Worm (Caenorhabditis elegans): Measurements from ENCODE around the gene K05G3.2.

DNA sequence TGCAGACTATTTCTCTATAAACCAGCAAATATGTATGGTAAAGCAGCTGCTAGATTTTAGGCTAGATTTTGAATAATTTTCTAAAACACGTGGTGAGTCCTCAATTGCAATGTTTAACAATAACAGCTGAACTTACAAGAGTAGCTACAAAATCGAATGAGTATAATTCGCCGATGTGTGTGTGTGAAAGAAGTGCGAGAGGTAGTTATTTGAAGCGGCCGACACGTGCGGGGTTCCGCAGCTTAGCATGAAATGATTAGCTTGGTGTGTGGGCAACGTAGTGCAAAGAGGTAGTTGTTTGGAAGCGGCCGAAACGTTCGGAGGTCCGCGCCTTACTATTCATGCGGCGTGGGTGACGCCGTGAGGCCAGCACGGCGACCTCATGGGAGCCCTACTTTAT lies 25.9 kb upstream of the K05G3.2 start:
- TF ChIP-seq Y22D7AL.16 (tag; optimal IDR thresholded peaks at IDR 0.05) (no peak), nhr-11 (tag; optimal IDR thresholded peaks at IDR 0.05) (no peak), npax-4 (tag; optimal IDR thresholded peaks at IDR 0.05) (no peak), K09A11.1 (tag; optimal IDR thresholded peaks at IDR 0.05; ENCODE audit: insufficient read depth) (no peak), ceh-19 (GFP tag; optimal IDR thresholded peaks at IDR 0.05) (no peak), F13H6.1 (tag; optimal IDR thresholded peaks at IDR 0.05) (no peak), ceh-24 (tag; optimal IDR thresholded peaks at IDR 0.05) (no peak), rnt-1 (tag; optimal IDR thresholded peaks at IDR 0.05) (no peak), hlh-30 (tag; optimal IDR thresholded peaks at IDR 0.05; ENCODE audit: insufficient read depth) (no peak), pqm-1 (tag; optimal IDR thresholded peaks at IDR 0.05) (no peak), unc-86 (tag; optimal IDR thresholded peaks at IDR 0.05) (no peak)
